Worm (Caenorhabditis elegans) whole organism, late embryonic: ENCODE measurements around the gene hacd-1.

Experiments used
- C38D4.7 ChIP-seq: fragments of 200-800 bp; sonication (Bioruptor generic); optimal IDR thresholded peaks from 2 replicates; lab custom pipeline; 2018; ENCODE audit warnings: mild to moderate bottlenecking, missing genetic modification characterization, moderate library complexity, missing compliant biosample characterization
- gmeb-2 ChIP-seq: sonication (generic microtip); optimal IDR thresholded peaks from 2 replicates; lab custom pipeline; 2016; ENCODE audit warnings: missing genetic modification characterization, inconsistent platforms, missing compliant biosample characterization

DNA sequence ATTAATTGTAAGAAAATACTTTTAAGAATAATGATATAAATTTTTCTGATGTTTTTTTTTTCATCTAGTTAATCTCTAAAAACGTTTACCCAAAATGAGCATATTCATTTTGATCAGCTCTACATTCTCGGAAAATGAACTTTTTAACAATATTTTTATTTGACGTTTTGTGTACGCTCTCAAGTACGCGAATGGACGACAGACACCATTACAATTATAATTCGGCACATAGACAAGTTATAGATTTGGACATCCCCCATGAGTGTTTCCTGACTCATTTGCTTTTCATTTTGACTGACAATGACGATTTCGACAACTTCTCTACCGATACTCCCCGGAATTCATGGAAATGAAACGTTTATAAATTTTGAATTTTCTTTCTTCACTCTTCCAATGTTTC, 39.0 kb downstream of the hacd-1 start, which contains the start of gene sru-27:
- TF ChIP-seq gmeb-2 (tag; lab: Kevin White, UChicago) = no peak
- TF ChIP-seq C38D4.7 (GFP tag; lab: Kevin White, UChicago) = no peak
